Worm (Caenorhabditis elegans) whole organism, late embryonic: ENCODE results near the gene C56G2.5.

Experiments
- Y22D7AL.16 ChIP-seq: sonication (generic microtip); optimal IDR thresholded peaks from 2 replicates; lab custom pipeline; 2016; ENCODE audit warnings: missing genetic modification characterization, missing compliant biosample characterization
- rnt-1 ChIP-seq: sonication (generic microtip); optimal IDR thresholded peaks from 2 replicates; lab custom pipeline; 2016; ENCODE audit warnings: missing genetic modification characterization, missing compliant biosample characterization

DNA sequence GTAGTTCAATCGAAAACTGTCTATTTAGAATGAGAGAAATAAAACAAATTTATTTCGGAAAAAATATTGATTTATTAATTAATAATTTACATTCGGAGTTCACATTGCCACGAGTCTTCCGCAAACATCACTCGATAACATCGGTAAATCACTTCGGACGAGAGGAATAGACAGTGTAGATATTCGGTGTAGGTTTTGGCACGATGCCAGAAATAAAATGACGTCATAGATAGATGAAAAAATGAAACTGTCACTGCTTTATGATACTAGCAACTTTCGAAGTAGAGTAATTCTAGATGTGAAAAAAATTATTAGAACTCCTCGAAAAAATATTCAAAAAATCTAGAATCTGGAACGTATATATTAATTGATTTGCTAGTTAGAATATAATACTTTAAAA, 44.6 kb downstream of the C56G2.5 start:
- no peak for TF ChIP-seq Y22D7AL.16 (tag; lab: Kevin White, UChicago)
- no peak for TF ChIP-seq rnt-1 (tag; lab: Kevin White, UChicago)
